Worm (Caenorhabditis elegans): ENCODE measurements around the gene R04F11.5.
A peak's percentile ranks its signal among the peaks of the same experiment; 100 is the strongest.

The R04F11.5 gene

DNA sequence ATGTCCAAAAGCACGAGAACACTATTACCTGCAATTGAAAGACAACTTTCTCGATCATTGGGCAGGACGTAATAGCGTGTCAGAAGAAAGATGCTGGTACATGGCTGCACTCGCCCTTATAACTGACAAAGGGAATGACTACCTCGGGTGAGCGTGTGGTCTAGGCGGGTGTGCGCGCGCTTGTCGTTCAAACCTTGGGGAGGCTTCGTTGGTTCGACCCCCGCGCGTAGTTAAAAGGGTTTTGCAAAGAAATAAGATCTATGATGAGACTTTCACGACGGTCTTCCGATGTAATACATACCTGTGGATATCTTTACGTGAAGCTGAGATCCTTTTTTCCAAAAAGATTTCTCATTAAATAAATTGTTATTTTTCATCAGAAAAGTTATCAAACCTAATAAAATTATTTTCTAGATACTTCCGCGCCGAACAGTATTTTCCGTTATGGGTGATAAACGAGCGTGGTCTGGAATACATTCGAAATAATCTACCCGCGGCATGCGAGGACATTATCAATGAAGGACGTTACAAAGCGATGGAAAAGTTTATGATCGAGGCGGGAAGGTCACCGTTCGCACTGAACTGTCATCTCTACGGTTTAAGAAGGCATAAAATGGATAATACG is 14.3 kb downstream of the R04F11.5 start (continued):
- TF ChIP-seq ets-5 (GFP tag; IDR thresholded peaks at IDR 0.05) (no peak), grh-1 (GFP tag; IDR thresholded peaks at IDR 0.05) (peak; percentile 74), lsy-2 (tag; optimal IDR thresholded peaks at IDR 0.05) (peak; percentile 73 to 77), C16A3.4 (tag; optimal IDR thresholded peaks at IDR 0.05) (peak; percentile 77), pax-3 (tag; optimal IDR thresholded peaks at IDR 0.05) (peak; percentile 93), nhr-19 (GFP tag; conservative IDR thresholded peaks at IDR 0.05) (peak; percentile 86), unc-30 (tag; optimal IDR thresholded peaks at IDR 0.05) (no peak), nhr-77 (tag; optimal IDR thresholded peaks at IDR 0.05) (peak; percentile 79), nhr-12 (tag; optimal IDR thresholded peaks at IDR 0.05) (no peak), ceh-88 (GFP tag; IDR thresholded peaks at IDR 0.05) (peak; percentile 73), efl-1 (optimal IDR thresholded peaks at IDR 0.05) (peak; percentile 69 to 73), efl-1 (GFP tag; optimal IDR thresholded peaks at IDR 0.05 in 1 of 2) (peak; percentile 52 to 97), fkh-4 (tag; optimal IDR thresholded peaks at IDR 0.05; ENCODE audit: borderline replicate concordance) (peak; percentile 14), ama-1 (optimal IDR thresholded peaks at IDR 0.05) (peak; percentile 71), pqm-1 (tag; optimal IDR thresholded peaks at IDR 0.05) (peak; percentile 80), irx-1 (tag; optimal IDR thresholded peaks at IDR 0.05) (peak; percentile 73), nhr-28 (tag; optimal IDR thresholded peaks at IDR 0.05) (no peak), hpl-2 (GFP tag; optimal IDR thresholded peaks at IDR 0.05) (peak; percentile 26), ces-1 (GFP tag; optimal IDR thresholded peaks at IDR 0.05) (no peak), mdl-1 (tag; optimal IDR thresholded peaks at IDR 0.05) (peak in 1 of 2 experiments; percentile 72), lin-13 (GFP tag; optimal IDR thresholded peaks at IDR 0.05) (peak; percentile 65), nhr-47 (tag; optimal IDR thresholded peaks at IDR 0.05) (peak; percentile 93), nhr-90 (tag; optimal IDR thresholded peaks at IDR 0.05; ENCODE audit: poor library complexity) (peak; percentile 87), elt-2 (tag; optimal IDR thresholded peaks at IDR 0.05) (peak; percentile 76), lir-3 (tag; optimal IDR thresholded peaks at IDR 0.05; ENCODE audit: poor library complexity) (peak; percentile 10), unc-86 (tag; optimal IDR thresholded peaks at IDR 0.05) (peak; percentile 77), nhr-237 (tag; optimal IDR thresholded peaks at IDR 0.05) (peak; percentile 39), hlh-17 (GFP tag; optimal IDR thresholded peaks at IDR 0.05; ENCODE audit: borderline replicate concordance) (no peak), egl-13 (tag; optimal IDR thresholded peaks at IDR 0.05) (peak; percentile 81), nhr-76 (tag; optimal IDR thresholded peaks at IDR 0.05) (peak; percentile 78), ztf-11 (tag; optimal IDR thresholded peaks at IDR 0.05) (peak in 1 of 2 experiments; percentile 84), C04F5.9 (tag; optimal IDR thresholded peaks at IDR 0.05) (no peak), fkh-8 (tag; optimal IDR thresholded peaks at IDR 0.05) (peak; percentile 84), ceh-82 (tag; optimal IDR thresholded peaks at IDR 0.05) (peak; percentile 69 to 88 (median 84)), fos-1 (tag; optimal IDR thresholded peaks at IDR 0.05) (peak; percentile 68), nhr-20 (tag; optimal IDR thresholded peaks at IDR 0.05) (peak; percentile 83), efl-3 (GFP tag; optimal IDR thresholded peaks at IDR 0.05) (peak; percentile 84), swsn-7 (tag; optimal IDR thresholded peaks at IDR 0.05) (peak; percentile 87), nhr-85 (tag) (peak; percentile 93), vab-15 (tag; optimal IDR thresholded peaks at IDR 0.05) (peak; percentile 36), mef-2 (tag; optimal IDR thresholded peaks at IDR 0.05) (no peak), dpl-1 (GFP tag; optimal IDR thresholded peaks at IDR 0.05) (peak; percentile 27 to 68 (median 56)), blmp-1 (tag; optimal IDR thresholded peaks at IDR 0.05) (no peak), nhr-84 (tag; optimal IDR thresholded peaks at IDR 0.05) (no peak), lin-14 (GFP tag; optimal IDR thresholded peaks at IDR 0.05) (peak; percentile 76), zip-4 (GFP tag; optimal IDR thresholded peaks at IDR 0.05) (peak; percentile 73), unc-98 (GFP tag; IDR thresholded peaks at IDR 0.05) (peak; percentile 74)
